Worm (Caenorhabditis elegans): ENCODE data around the gene srlf-28.

srlf-28 gene

DNA sequence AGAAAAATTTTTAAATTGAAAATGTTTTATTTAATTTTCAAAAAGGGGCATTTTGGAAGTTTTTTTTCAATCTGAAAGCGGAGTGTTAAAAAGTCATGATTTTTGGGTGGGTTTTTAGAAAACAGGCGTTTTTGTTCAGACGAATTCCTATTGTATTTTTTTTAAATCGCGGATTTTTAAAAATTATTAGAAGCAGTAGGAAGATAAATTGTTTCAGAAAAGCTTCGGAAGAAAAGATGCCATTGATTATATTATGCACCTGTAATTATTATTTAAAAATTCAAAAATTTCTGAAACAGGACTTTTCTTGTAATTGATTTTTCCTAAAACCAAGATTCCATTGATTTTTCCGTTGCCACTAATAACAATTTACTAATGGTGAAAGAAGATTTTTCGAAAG is 37.8 kb downstream of the srlf-28 start:
- no peak for TF ChIP-seq nhr-129 (tag; optimal IDR thresholded peaks at IDR 0.05)
- no peak for TF ChIP-seq nhr-21 (tag; optimal IDR thresholded peaks at IDR 0.05)
- no peak for TF ChIP-seq blmp-1 (tag; optimal IDR thresholded peaks at IDR 0.05; ENCODE audit: insufficient read depth)
- TF ChIP-seq lin-11 (tag; optimal IDR thresholded peaks at IDR 0.05) = no peak
- no peak for TF ChIP-seq elt-3 (tag; optimal IDR thresholded peaks at IDR 0.05)
- no peak for TF ChIP-seq nhr-23 (tag; optimal IDR thresholded peaks at IDR 0.05)
- no peak for TF ChIP-seq nhr-6 (tag; optimal IDR thresholded peaks at IDR 0.05)
- TF ChIP-seq R02D3.7 (tag; optimal IDR thresholded peaks at IDR 0.05) = no peak
- TF ChIP-seq skn-1 (tag; optimal IDR thresholded peaks at IDR 0.05) = no peak

DNA sequence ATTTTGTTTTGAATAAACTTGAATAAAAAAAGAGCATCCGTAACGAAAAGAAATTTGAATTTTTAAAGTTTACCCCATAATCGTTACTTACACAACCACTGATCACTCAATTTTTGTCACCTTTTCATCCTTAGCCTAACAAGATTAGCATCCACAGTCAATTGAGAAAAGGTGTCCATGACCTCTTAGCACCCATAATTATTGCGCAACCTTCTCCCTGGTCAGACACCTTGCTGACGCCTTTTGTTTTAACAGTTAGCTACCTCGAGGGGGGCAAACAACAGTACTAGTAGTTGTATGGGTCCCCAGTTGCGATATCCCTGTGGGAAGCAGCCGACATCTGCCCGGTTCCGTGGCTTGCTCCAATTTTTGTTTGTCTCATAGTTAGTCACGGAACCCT is 46.6 kb downstream of the srlf-28 start:
- TF ChIP-seq ztf-11 (tag; optimal IDR thresholded peaks at IDR 0.05) (no peak), ZK546.5 (tag; optimal IDR thresholded peaks at IDR 0.05) (no peak), nhr-129 (tag; optimal IDR thresholded peaks at IDR 0.05) (no peak), egl-27 (tag; optimal IDR thresholded peaks at IDR 0.05) (no peak), nhr-6 (tag; optimal IDR thresholded peaks at IDR 0.05) (no peak), unc-55 (GFP tag; optimal IDR thresholded peaks at IDR 0.05) (no peak)

DNA sequence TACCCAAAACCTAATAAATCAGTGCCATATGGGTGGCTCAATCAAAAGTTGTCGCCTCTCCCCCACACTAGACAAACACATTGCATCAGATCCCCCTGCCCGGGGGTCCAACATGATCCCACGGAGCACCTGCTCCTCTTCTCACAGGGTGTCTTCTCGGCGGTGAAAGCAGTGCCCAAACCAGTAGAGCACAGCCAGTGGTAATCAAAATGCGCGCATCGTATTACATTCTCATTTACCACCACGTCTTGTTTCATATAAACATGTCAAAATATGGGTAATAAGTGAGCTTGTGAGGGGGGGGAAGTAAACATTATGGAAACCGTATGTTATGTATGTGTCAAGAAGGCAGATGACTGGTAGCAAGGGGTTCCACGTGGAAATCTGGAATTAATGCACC is 48.4 kb downstream of the srlf-28 start:
- TF ChIP-seq F13H6.1 (tag; optimal IDR thresholded peaks at IDR 0.05) = no peak
- no peak for TF ChIP-seq ceh-82 (tag; optimal IDR thresholded peaks at IDR 0.05)
- TF ChIP-seq R02D3.7 (tag; optimal IDR thresholded peaks at IDR 0.05) = no peak
- no peak for TF ChIP-seq blmp-1 (tag; optimal IDR thresholded peaks at IDR 0.05; ENCODE audit: insufficient read depth)
- TF ChIP-seq C34F6.9 (tag; optimal IDR thresholded peaks at IDR 0.05) = no peak
- TF ChIP-seq nhr-12 (tag; optimal IDR thresholded peaks at IDR 0.05) = no peak
- no peak for TF ChIP-seq crh-2 (tag; optimal IDR thresholded peaks at IDR 0.05)
- no peak for TF ChIP-seq egl-27 (tag; optimal IDR thresholded peaks at IDR 0.05)
- no peak for TF ChIP-seq mbf-1 (tag; optimal IDR thresholded peaks at IDR 0.05)
- TF ChIP-seq Y55F3AM.14 (GFP tag; optimal IDR thresholded peaks at IDR 0.05) = no peak
- TF ChIP-seq skn-1 (tag; optimal IDR thresholded peaks at IDR 0.05) = no peak
- no peak for TF ChIP-seq elt-3 (tag; optimal IDR thresholded peaks at IDR 0.05)
- no peak for TF ChIP-seq zag-1 (tag; optimal IDR thresholded peaks at IDR 0.05)

Measured in whole organism, L2 larva.